Worm (Caenorhabditis elegans) whole organism, early embryonic: Measurements from ENCODE around the gene sre-13.

Experiments
- B0310.2 ChIP-seq: sonication (generic microtip); optimal IDR thresholded peaks from 2 replicates; lab custom pipeline; 2016; ENCODE audit warnings: mild to moderate bottlenecking, missing genetic modification characterization, missing compliant biosample characterization
- aly-1 ChIP-seq: sonication (generic microtip); optimal IDR thresholded peaks from 2 replicates; lab custom pipeline; 2016; ENCODE audit warnings: missing genetic modification characterization, missing compliant biosample characterization
- ama-1 ChIP-seq: fragments of 150-350 bp; optimal IDR thresholded peaks from 2 replicates; lab custom pipeline; 2014
- ceh-13 ChIP-seq: fragments of 200-800 bp; sonication (Bioruptor generic); optimal IDR thresholded peaks from 2 replicates; lab custom pipeline; 2018; ENCODE audit warnings: mild to moderate bottlenecking, missing genetic modification characterization, missing compliant biosample characterization
- flt-1 ChIP-seq: fragments of 200-800 bp; sonication (Bioruptor generic); IDR thresholded peaks from 2 replicates; pipeline ENCODE4 v1.3.6; 2022; ENCODE audit warnings: missing genetic modification characterization, missing compliant biosample characterization
- hmbx-1 ChIP-seq: sonication (generic microtip); optimal IDR thresholded peaks from 2 replicates; lab custom pipeline; 2016; ENCODE audit warnings: mild to moderate bottlenecking, missing genetic modification characterization, missing compliant biosample characterization
- hmg-4 ChIP-seq: fragments of 200-800 bp; sonication (Bioruptor generic); optimal IDR thresholded peaks from 2 replicates; lab custom pipeline; 2018; ENCODE audit warnings: mild to moderate bottlenecking, missing genetic modification characterization, missing compliant biosample characterization
- hnd-1 ChIP-seq: sonication (generic microtip); optimal IDR thresholded peaks from 2 replicates; lab custom pipeline; 2016; ENCODE audit warnings: missing genetic modification characterization, missing compliant biosample characterization
- sea-1 ChIP-seq: fragments of 200-800 bp; sonication (Bioruptor generic); conservative IDR thresholded peaks from 2 replicates; pipeline ENCODE4 v1.3.6; 2022; ENCODE audit warnings: missing genetic modification characterization, missing compliant biosample characterization
- tbx-11 ChIP-seq: fragments of 200-800 bp; sonication (Bioruptor generic); IDR thresholded peaks from 2 replicates; pipeline ENCODE4 v1.3.6; 2022; ENCODE audit warnings: missing genetic modification characterization, missing compliant biosample characterization
- tbx-37 ChIP-seq: fragments of 200-800 bp; sonication (Bioruptor generic); conservative IDR thresholded peaks from 2 replicates; pipeline ENCODE4 v1.3.6; 2022; ENCODE audit warnings: missing genetic modification reagents, missing genetic modification characterization, missing compliant biosample characterization
- tra-4 ChIP-seq: sonication (generic microtip); optimal IDR thresholded peaks from 2 replicates; lab custom pipeline; 2017; ENCODE audit warnings: missing genetic modification characterization, missing compliant biosample characterization

DNA sequence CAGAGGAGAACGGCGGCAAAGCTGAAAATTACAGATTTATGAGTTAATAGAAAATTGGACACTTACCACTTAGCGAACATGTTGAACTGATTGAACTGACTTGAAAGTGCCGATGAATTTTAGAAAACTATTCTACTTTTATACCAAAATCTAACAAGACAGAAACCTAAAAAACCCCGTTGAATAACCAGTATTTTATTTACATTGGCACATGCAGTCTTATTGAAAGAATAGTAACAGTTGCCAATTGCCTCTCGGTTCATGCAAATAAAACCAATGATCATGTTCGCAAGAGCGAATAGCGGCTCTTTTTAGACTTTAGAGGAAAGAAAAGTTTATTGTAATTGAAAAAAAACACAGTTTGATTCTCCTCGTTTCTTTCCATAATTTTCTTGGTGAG is 48.5 kb downstream of the sre-13 start, which contains the start of gene nspb-10:
- no peak for TF ChIP-seq sea-1 (GFP tag; lab: Robert Waterston, UW)
- TF ChIP-seq tbx-37 (GFP tag; lab: Robert Waterston, UW): no peak
- no peak for TF ChIP-seq tra-4 (tag; lab: Kevin White, UChicago)
- no peak for TF ChIP-seq hnd-1 (tag; lab: Kevin White, UChicago)
- no peak for TF ChIP-seq flt-1 (GFP tag; lab: Robert Waterston, UW)
- TF ChIP-seq ama-1 (lab: Kevin White, UChicago): no peak
- no peak for TF ChIP-seq ceh-13 (GFP tag; lab: Kevin White, UChicago)
- TF ChIP-seq aly-1 (tag; lab: Kevin White, UChicago): no peak
- no peak for TF ChIP-seq B0310.2 (tag; lab: Kevin White, UChicago)
- TF ChIP-seq tbx-11: no peak
- no peak for TF ChIP-seq hmg-4 (GFP tag; lab: Kevin White, UChicago)
- TF ChIP-seq hmbx-1: no peak
